Fruit fly (Drosophila melanogaster) ovary, adult (tissue): ENCODE data around the gene nop5.

Source experiments
- CG17801 ChIP-seq: fragments of 200-800 bp; optimal IDR thresholded peaks from 2 replicates; lab custom pipeline; 2019; ENCODE audit warnings: missing biosample characterization, mild to moderate bottlenecking, missing genetic modification characterization, moderate library complexity; ENCODE audit not compliant: partially characterized antibody

Gene nop5

DNA sequence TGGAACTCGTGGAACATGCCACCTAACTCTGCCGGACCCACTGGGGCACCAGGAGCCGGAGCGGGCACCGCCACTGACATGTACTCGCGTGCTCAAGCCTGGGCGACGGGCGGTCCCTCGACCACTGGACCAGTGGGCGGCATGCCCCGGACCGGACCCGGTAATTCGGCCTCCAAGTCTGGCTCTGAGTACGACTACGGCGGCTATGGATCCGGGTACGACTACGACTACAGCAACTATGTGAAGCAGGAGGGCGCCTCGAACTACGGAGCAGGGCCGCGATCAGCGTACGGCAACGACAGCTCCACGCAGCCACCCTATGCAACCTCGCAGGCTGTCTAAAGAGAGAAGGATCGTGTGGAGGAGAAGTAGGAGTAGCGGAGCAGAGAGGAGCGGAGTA lies 6.6 kb upstream of the nop5 start:
- no peak for TF ChIP-seq CG17801 (GFP tag; lab: Kevin White, UChicago)

DNA sequence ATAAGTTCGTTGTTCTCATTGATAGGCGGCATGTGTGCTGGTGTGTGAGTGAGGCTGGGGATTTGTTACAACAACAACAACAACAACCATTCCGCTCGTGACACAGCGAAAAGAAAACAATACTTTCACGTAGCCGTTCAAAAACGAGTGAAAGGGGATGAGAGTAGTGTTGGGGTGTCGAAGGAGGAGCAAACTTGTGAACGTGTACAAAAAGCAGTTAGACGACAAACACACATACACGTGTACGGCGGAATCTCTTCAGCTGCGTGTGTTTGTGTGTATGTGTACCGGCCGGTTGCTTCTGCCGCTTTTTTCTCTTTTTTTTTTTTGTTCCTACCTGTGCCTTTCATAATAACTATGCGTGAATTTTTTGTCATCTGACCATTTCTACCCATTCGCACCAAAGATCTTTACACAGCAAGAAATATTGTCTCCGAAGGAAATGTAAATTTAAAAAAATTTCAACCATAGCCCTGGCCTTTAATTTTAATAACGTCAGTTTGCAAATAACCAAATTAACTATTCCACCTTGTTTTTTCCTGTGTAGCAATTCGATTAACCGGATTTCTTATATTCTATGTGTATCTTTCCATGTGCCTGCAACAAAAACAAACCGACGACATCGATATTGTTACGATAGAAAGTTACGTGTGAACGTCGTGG lies 3.7 kb upstream of the nop5 start:
- peak; percentile 54 for TF ChIP-seq CG17801 (GFP tag; lab: Kevin White, UChicago)

DNA sequence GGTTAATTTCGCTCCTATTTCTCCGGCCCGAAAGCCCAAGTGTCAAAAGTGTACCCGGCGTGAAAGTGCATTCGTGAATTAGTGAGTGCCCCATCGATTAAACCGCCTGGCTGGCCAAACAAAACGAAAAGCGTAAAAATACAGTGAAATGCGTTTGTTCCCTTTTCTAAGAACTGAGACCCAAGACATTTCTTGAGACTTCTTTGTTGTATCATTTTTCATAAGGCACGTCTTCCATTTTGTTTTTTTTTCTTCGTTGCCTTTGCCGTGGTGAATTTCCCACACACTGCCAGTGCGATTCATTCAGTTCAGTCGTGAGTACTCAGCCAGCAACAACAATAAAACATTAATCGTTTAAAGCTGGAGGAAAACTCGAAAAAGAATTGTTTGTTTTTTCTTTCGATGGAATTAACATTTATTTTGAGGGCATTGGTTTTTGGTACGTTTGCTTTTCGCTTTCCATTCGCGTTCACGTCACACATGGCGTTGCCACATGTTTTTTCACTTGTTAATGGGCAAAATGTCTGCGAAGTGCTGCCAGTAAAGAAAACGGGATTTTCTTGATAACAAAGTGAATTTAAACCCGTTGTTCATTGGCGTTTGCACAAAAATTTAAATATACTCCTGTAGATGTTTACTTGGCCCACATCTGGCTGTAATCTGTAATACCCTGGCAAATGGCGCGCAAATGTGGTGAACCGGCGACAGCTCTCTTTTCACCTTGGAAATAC lies 3.0 kb upstream of the nop5 start:
- no peak for TF ChIP-seq CG17801 (GFP tag; lab: Kevin White, UChicago)

DNA sequence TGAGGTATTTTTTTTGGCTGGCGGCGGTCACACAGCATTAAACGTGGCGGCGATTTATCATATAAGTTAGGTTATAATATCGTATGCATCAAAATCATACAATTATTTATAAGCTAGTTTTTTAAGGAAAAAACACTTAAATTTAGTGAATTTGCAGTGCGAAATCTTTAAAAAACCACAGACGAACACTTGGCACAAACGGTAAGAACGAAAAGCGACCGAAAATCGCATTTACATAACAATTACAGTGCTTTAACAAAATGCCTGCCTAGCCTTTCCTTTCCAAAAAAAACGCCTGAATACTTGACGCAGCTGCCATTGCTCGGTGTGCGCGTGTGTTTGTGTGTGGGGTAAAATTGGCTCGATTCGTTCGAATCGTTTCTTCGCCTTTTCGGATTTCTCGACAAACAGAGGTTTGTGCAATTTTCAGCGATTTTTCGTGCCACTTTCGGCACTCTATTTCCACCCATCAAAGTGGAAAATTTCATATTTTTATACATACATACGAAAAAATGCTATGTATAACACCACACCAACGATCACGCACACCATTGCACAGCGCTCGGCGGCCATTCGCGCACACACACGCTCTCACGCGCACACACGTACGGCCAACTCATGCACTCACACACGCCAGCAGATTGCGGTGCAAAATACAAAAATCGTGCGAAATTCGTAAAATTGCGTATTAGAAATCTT lies 2.3 kb upstream of the nop5 start, which contains the start of gene Hrb27C:
Gene Hrb27C (plus strand): TSS at position 44 of the 699 bp plus-strand sequence.
- peak; percentile 28 for TF ChIP-seq CG17801 (GFP tag; lab: Kevin White, UChicago)

DNA sequence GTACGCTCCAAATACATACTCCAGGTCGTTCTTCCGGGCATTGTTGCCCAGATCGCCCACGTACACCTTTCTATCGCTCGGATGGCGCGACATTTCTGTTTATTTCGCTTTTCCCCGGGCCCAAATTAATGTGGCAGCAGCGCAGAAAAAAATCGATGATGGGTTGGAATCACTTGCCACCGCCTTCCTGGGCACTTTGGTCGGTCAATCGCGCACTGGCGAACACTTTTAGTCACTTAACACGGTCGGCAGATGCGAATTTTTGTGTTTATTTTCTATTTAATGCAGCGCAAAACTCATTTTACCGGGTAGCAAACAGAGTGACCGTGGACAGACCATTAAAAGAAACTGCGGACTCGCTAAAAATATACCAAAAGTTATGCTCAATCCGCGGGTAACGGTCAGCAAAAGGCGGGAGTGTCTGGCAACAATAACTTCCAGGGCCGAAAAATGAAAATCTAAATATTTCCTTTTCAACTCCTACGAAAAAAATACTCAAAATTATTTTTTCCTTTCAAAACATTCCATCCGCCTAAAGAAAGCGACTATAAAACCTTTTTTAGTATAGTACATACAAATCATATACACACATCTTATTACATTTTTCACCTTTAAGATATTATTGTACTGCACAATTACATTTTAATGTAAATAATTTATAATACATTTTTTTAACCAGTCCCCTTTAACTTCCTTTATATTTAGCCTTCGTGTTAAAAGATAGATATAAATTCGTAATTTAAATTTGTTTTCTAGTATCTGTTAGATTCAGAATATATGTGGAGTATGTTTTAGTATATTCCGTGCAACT lies 1.5 kb upstream of the nop5 start, which contains the start of gene x16:
Gene x16 (minus strand): TSS at position 361 of the 811 bp plus-strand sequence.
- no peak for TF ChIP-seq CG17801 (GFP tag; lab: Kevin White, UChicago)

DNA sequence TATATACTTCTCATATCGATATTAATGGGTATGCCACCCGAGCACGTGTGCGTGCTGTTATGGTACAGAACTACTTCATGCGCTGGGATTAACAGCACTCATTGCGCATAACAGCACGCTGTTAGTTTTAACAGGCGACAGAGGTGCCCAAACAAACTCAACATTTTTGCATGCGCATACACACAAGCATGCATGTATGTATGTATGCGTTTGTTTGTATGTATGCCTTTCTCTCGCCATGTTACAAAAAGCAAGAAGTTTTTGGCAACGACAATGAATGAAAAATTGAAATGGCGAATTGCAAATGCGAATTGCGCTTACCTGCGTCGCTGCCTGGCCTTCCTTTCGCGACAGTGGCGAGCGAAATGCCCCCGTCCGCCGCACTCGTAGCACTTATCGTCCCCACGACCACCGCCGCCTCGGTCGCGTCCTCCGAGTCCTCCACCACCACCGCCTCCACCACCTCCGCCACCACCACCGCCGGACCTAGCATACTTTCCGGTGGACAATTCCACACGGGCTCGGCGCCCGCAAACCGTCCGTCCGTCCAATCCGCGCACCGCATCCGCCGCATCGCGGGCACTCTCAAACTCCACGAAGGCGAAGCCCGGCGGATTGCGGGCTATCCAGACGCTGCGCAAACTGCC lies 783 bp upstream of the nop5 start:
- no peak for TF ChIP-seq CG17801 (GFP tag; lab: Kevin White, UChicago)

DNA sequence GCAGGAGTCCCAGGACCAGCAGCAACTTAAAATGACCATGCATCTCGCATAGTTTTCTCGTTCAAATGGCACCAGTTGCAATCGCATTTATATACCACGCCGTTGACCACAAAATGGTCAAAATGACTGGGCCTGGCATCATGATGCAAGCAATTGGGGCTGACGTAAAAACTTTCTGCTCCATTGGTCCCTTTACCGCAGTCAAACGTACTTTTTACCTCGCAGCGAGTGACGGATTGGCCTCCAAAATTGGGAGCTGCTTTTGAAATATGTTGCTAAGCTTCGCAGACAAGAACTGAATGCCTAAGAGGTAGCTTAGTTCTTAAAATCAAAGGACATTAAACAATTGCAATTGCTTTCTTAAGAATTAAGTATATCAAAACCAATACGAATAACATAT lies 2.2 kb downstream of the nop5 start, which contains the start of gene CG32829:
Gene CG32829 (minus strand): TSS at position 101 of the 400 bp plus-strand sequence.
- no peak for TF ChIP-seq CG17801 (GFP tag; lab: Kevin White, UChicago)

DNA sequence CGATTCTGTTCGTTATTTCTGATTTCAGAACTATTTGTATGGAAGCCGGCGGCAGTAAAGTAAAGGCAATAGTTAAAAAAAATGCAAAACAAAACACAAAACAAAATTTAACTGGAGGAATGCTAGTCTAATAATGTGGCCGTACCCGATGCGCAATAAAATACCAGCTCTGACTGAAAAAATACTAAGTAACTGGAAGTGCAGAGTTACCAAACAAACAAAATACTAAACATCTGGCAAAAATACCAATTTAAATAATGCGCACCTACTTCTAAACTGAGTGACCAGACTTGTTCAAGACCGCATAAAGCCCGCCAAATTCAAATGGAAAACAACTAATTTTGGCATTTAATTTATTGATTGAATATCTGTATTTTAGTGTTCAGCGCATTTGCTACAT lies 4.6 kb downstream of the nop5 start, which contains the start of gene Wee1:
Gene Wee1 (minus strand): TSS at position 175 of the 400 bp plus-strand sequence.
- no peak for TF ChIP-seq CG17801 (GFP tag; lab: Kevin White, UChicago)

DNA sequence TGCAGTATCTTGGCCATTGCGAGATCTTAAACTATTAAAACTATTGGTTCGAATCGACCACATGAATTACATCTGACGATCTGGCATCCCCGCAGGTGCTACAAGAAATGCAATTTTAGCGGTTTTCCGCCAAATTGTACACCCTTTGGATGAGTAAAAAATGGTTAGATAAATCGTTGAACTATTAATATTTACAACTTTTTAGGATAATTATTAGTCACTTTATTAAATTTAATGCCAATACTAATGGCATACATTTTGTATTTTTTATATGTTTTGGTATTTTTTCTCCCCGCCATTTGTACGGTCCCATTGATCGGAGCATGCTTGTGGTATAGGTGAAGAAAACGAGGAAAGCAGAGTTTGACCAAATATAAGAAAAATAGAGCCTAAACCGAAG lies 10.8 kb downstream of the nop5 start, which contains the start of the genes Polr1F and Rat1:
Gene Polr1F (minus strand): TSS at position 84 of the 400 bp plus-strand sequence.
Gene Rat1 (plus strand): TSS at position 323 of the 400 bp plus-strand sequence.
- TF ChIP-seq CG17801 (GFP tag; lab: Kevin White, UChicago) = peak; percentile 10

DNA sequence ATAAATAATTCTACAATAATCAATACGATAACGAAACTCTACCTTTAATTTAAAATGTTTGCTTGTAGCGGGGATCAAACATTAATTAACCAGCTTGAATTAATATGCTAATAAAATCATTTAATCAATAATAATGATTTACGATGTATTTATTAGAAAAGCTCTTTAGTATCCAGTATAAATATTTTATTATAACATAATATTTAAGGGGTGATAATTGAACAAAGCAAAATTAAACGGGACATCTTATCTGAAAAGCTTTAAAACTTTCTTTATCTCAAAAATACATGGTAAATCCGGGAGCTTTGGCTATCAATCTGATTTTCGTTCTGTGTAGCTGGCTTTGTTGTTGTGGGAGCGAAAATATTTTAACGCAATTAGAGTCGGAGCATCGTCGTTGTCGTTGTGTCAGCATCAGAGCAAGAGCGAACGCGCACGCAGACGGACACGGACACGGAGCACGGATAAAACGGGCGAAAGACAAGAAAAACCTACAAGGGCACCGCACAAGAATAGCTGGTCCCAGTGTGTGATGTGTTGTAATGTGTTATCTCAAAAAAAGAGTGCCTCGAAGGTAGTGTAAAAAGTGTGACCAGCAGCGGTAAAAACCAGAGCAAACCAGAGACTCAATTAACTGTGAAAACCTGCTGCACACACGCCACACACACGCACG lies 43.9 kb downstream of the nop5 start, which contains the start of gene Nlg2:
Gene Nlg2 (plus strand): TSS at position 375 of the 673 bp plus-strand sequence.
- TF ChIP-seq CG17801 (GFP tag; lab: Kevin White, UChicago) = no peak

DNA sequence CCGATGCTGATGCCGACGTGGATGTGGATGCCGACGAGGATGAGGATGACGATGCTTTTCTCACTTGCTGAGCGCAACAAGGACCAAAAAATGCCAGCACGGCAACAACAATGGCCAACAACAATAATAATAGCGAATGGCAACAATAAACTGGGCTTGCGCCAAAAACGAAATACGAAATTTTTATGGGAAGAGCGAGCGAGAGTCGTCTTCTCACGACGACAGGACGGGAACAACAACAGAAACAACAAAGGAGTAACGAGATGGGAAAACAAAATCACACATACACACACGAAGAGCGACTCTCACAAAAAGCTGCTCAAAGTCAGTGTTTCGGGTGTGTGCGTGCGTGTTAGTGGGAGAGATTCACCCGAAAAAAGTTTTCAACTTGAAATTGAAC lies 44.5 kb downstream of the nop5 start:
- no peak for TF ChIP-seq CG17801 (GFP tag; lab: Kevin White, UChicago)

DNA sequence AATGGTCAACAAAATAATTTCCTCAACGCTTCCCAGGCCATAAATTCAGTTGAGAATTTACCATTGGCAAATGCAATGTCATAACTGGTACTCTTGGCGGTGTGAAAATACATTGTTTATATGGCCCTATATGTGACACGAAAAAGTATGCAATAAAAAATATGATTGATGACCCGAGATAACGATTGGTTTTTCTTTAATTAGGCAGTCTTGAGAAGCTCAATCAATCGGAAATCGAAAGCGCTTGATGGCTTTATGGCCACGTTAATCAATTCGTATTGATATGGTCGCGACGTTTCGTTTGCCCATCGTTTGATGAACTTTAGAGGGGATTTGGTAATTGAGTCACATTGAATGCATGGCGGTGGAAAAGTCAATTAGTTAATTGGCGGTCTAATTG lies 47.8 kb downstream of the nop5 start:
- TF ChIP-seq CG17801 (GFP tag; lab: Kevin White, UChicago) = no peak

DNA sequence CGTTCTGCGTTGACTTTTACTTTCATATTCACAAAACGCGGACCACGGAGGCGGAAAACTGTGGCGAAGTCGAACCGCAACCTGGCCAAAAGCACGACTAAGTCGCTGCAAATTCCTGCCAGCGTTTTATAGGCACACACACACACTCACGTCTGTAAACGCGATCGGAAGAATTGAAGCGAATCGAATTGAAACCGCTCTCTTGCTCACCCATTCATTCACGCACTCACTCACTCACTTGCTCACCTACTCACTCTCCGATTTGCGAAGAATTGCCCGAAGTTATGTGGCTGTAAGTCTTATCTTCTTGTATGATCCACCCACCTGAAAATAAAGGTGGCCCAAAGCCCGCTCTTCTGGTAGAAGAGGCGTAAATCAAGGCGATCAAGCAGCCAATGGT lies 48.3 kb downstream of the nop5 start, which contains the start of gene Nha1:
Gene Nha1 (minus strand): TSS at position 101 of the 400 bp plus-strand sequence.
- no peak for TF ChIP-seq CG17801 (GFP tag; lab: Kevin White, UChicago)
